Fruit fly (Drosophila melanogaster) S2 (cell line): Measurements from ENCODE around the gene CG34124.

ENCODE experiments used
- CG8478 ChIP-seq: fragments of >200 bp; optimal IDR thresholded peaks from 2 replicates; lab custom pipeline; 2018
- CTCF ChIP-seq, 2 experiments: fragments of >200 bp; optimal IDR thresholded peaks; 2 replicates each; lab custom pipeline; 2018

DNA sequence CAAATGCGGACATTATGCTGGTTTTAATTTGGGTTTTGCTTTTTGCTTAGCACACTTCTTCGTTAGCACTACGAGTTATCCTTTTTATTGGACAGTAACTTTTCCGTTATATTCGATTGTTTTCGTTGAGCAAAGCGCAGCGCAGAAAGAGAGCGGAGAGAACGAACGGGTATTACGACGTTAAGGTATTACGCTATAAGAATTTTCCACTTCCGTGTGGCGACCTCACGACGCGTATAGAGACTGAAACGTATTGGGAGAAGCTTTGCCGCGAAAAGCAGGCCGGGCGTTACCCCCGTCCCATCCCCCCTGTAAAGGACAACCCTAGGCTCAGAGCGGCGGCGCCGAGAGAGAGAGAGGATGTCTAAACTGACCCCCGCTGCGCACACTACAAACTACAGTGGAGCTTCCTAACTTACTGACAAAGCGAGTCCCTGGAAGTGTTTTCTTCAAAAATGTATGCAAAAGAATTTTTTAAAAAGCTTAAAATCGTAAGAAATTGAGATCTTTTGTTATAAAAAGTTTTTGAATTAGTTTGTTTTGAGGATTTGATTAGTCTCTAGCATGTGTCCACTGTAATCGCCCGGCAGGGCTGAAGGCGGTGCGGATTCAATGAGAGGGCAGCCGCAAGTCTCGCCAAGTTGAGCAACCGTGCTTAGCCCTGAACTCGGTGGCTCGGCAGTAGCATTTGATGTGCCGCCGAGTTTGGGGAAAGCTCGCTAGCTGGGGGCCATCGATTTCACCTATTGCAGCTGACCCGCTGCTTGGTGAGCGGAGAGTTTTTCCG is 46.7 kb downstream of the CG34124 start:
- TF ChIP-seq CTCF (optimal IDR thresholded peaks at IDR 0.05; lab: Kevin White, UChicago) = no peak
- TF ChIP-seq CG8478 (lab: Kevin White, UChicago) = no peak
